Worm (Caenorhabditis elegans): Measurements from ENCODE around the gene dim-1.

Gene dim-1

ce11 chrX:8017759-8018158 lies 40.3 kb downstream of the dim-1 start, which contains the start of gene C34D10.5 (continued):
- TF ChIP-seq duxl-1 (tag; optimal IDR thresholded peaks at IDR 0.05; ENCODE audit: poor library complexity) (no peak), ceh-44 (GFP tag; IDR thresholded peaks at IDR 0.05) (no peak), zip-11 (GFP tag; IDR thresholded peaks at IDR 0.05) (no peak), hif-1 (tag; optimal IDR thresholded peaks at IDR 0.05) (peak; percentile 67 to 96), set-16 (GFP tag; IDR thresholded peaks at IDR 0.05) (no peak), snpc-4 (tag; optimal IDR thresholded peaks at IDR 0.05) (no peak), daf-8 (GFP tag; IDR thresholded peaks at IDR 0.05) (no peak), ceh-32 (tag; optimal IDR thresholded peaks at IDR 0.05; ENCODE audit: poor library complexity) (no peak), nhr-28 (tag; optimal IDR thresholded peaks at IDR 0.05) (peak; percentile 55), dpl-1 (GFP tag; optimal IDR thresholded peaks at IDR 0.05) (no peak), mxl-3 (GFP tag; optimal IDR thresholded peaks at IDR 0.05) (peak; percentile 33), tag-97 (GFP tag; IDR thresholded peaks at IDR 0.05) (no peak), dmd-6 (GFP tag; IDR thresholded peaks at IDR 0.05) (0 out of 2 replicates have a peak, but pooled peaks have one; percentile 6), lin-15B (tag; optimal IDR thresholded peaks at IDR 0.05) (no peak), R02D3.7 (tag; optimal IDR thresholded peaks at IDR 0.05) (no peak), T20F7.1 (GFP tag; optimal IDR thresholded peaks at IDR 0.05) (no peak), nhr-42 (GFP tag; IDR thresholded peaks at IDR 0.05) (no peak), daf-19 (GFP tag; conservative IDR thresholded peaks at IDR 0.05) (no peak), spr-1 (tag; optimal IDR thresholded peaks at IDR 0.05) (no peak), nhr-25 (tag; optimal IDR thresholded peaks at IDR 0.05; ENCODE audit: borderline replicate concordance, insufficient read depth) (no peak), unc-130 (GFP tag; optimal IDR thresholded peaks at IDR 0.05) (no peak), aly-2 (tag; optimal IDR thresholded peaks at IDR 0.05) (no peak), lir-3 (tag; optimal IDR thresholded peaks at IDR 0.05) (no peak), attf-4 (tag; optimal IDR thresholded peaks at IDR 0.05) (no peak), lin-13 (GFP tag; optimal IDR thresholded peaks at IDR 0.05) (no peak), php-3 (GFP tag; IDR thresholded peaks at IDR 0.05) (no peak)

ce11 chrX:8017305-8017704 lies 40.7 kb downstream of the dim-1 start:
- TF ChIP-seq ceh-62 (tag; optimal IDR thresholded peaks at IDR 0.05) (no peak), Y75B8A.6 (GFP tag; IDR thresholded peaks at IDR 0.05) (peak; percentile 23; the same call in 1 of the 2 replicates), ctbp-1 (GFP tag; IDR thresholded peaks at IDR 0.05) (peak; percentile 81), ceh-32 (tag; optimal IDR thresholded peaks at IDR 0.05; ENCODE audit: poor library complexity) (no peak), snpc-4 (tag; optimal IDR thresholded peaks at IDR 0.05) (no peak), tra-1 (GFP tag; IDR thresholded peaks at IDR 0.05) (peak; percentile 33; the same call in 1 of the 2 replicates), gei-8 (GFP tag; optimal IDR thresholded peaks at IDR 0.05) (no peak), set-16 (GFP tag; IDR thresholded peaks at IDR 0.05) (peak; percentile 100), hlh-30 (tag; optimal IDR thresholded peaks at IDR 0.05; ENCODE audit: insufficient read depth) (peak; percentile 86), zip-11 (GFP tag; IDR thresholded peaks at IDR 0.05) (no peak), lin-15B (tag; optimal IDR thresholded peaks at IDR 0.05) (no peak), mes-2 (tag; optimal IDR thresholded peaks at IDR 0.05; ENCODE audit: poor library complexity, severe bottlenecking) (peak; percentile 59), attf-4 (tag; optimal IDR thresholded peaks at IDR 0.05) (no peak), cey-2 (tag; optimal IDR thresholded peaks at IDR 0.05; ENCODE audit: borderline replicate concordance, insufficient read depth) (no peak), dve-1 (tag; optimal IDR thresholded peaks at IDR 0.05; ENCODE audit: insufficient read depth) (no peak), daf-19 (GFP tag; conservative IDR thresholded peaks at IDR 0.05) (no peak), ceh-20 (GFP tag; IDR thresholded peaks at IDR 0.05) (peak; percentile 62; the same call in 1 of the 2 replicates), mdl-1 (tag; optimal IDR thresholded peaks at IDR 0.05) (peak; percentile 7 to 50), lin-29 (GFP tag; IDR thresholded peaks at IDR 0.05) (no peak), dmd-9 (GFP tag; IDR thresholded peaks at IDR 0.05) (no peak), nhr-6 (tag; optimal IDR thresholded peaks at IDR 0.05) (no peak), lin-39 (tag; optimal IDR thresholded peaks at IDR 0.05) (no peak), egl-43 (GFP tag; IDR thresholded peaks at IDR 0.05) (peak; percentile 88), Y5F2A.4 (GFP tag; optimal IDR thresholded peaks at IDR 0.05) (no peak), hlh-11 (tag; optimal IDR thresholded peaks at IDR 0.05) (peak; percentile 47), dmd-6 (GFP tag; IDR thresholded peaks at IDR 0.05) (no peak), lin-38 (GFP tag; IDR thresholded peaks at IDR 0.05) (0 out of 2 replicates have a peak, but pooled peaks have one; percentile 24), fkh-10 (GFP tag; optimal IDR thresholded peaks at IDR 0.05) (no peak), duxl-1 (tag; optimal IDR thresholded peaks at IDR 0.05; ENCODE audit: poor library complexity) (no peak), dmd-8 (GFP tag; IDR thresholded peaks at IDR 0.05) (0 out of 2 replicates have a peak, but pooled peaks have one; percentile 18), lsy-2 (tag; optimal IDR thresholded peaks at IDR 0.05) (peak in 1 of 2 experiments; percentile 54)

Data from whole organism, L4 larva.